Fruit fly (Drosophila melanogaster) whole organism, embryonic: ENCODE data around the gene CG31832.
A peak's percentile ranks its signal among the peaks of the same experiment; 100 is the strongest.

Experiments
- Ada2b ChIP-seq: fragments of 200-800 bp; sonication (Bioruptor generic); IDR thresholded peaks from 2 replicates; pipeline ENCODE4 v1.3.6; 2022; ENCODE audit warnings: missing biosample characterization, missing genetic modification characterization
- CG12155 ChIP-seq: fragments of 200-800 bp; sonication (Bioruptor generic); optimal IDR thresholded peaks from 3 replicates; lab custom pipeline; 2016; ENCODE audit warnings: missing biosample characterization, missing genetic modification characterization
- CG12219 ChIP-seq: fragments of 200-800 bp; sonication (Bioruptor generic); optimal IDR thresholded peaks from 3 replicates; lab custom pipeline; 2018; ENCODE audit warnings: missing biosample characterization, mild to moderate bottlenecking, missing genetic modification characterization
- CG14050 ChIP-seq: fragments of 200-800 bp; sonication (Bioruptor generic); IDR thresholded peaks from 3 replicates; pipeline ENCODE4 v1.3.6; 2022; ENCODE audit warnings: missing biosample characterization, missing genetic modification characterization
- CG1603 ChIP-seq: fragments of 200-800 bp; sonication (Bioruptor generic); optimal IDR thresholded peaks from 2 replicates; lab custom pipeline; 2019; ENCODE audit warnings: missing biosample characterization, mild to moderate bottlenecking, missing genetic modification characterization, moderate library complexity
- CG1647 ChIP-seq: fragments of 200-800 bp; sonication (Bioruptor generic); optimal IDR thresholded peaks from 3 replicates; lab custom pipeline; 2016; ENCODE audit warnings: missing biosample characterization, missing genetic modification characterization
- CG16779 ChIP-seq: fragments of 200-800 bp; sonication (Bioruptor generic); IDR thresholded peaks from 2 replicates; pipeline ENCODE4 v1.3.6; 2022; ENCODE audit warnings: missing biosample characterization, missing genetic modification characterization
- CG16813 ChIP-seq: fragments of 200-800 bp; sonication (Bioruptor generic); IDR thresholded peaks from 3 replicates; pipeline ENCODE4 v1.3.6; 2022; ENCODE audit warnings: missing biosample characterization, missing genetic modification characterization; ENCODE audit not compliant: partially characterized antibody
- CG34224 ChIP-seq: fragments of 200-800 bp; sonication (Bioruptor generic); IDR thresholded peaks from 3 replicates; pipeline ENCODE4 v1.3.6; 2022; ENCODE audit warnings: missing biosample characterization, missing genetic modification characterization; ENCODE audit not compliant: partially characterized antibody
- CG34376 ChIP-seq: fragments of 200-800 bp; sonication (Bioruptor generic); optimal IDR thresholded peaks from 2 replicates; lab custom pipeline; 2018; ENCODE audit warnings: missing biosample characterization, mild to moderate bottlenecking, missing genetic modification characterization
- CG4424 ChIP-seq: fragments of 200-800 bp; sonication (Bioruptor generic); optimal IDR thresholded peaks from 3 replicates; lab custom pipeline; 2016; ENCODE audit warnings: missing biosample characterization, missing genetic modification characterization
- CG6654 ChIP-seq: fragments of 200-800 bp; sonication (Bioruptor generic); optimal IDR thresholded peaks from 2 replicates; lab custom pipeline; 2017; ENCODE audit warnings: missing biosample characterization, mild to moderate bottlenecking, missing genetic modification characterization
- CG7786 ChIP-seq: fragments of 200-800 bp; sonication (Bioruptor generic); optimal IDR thresholded peaks from 2 replicates; lab custom pipeline; 2016; ENCODE audit warnings: missing biosample characterization, missing genetic modification characterization
- CG7987 ChIP-seq: fragments of 200-800 bp; sonication (Bioruptor generic); optimal IDR thresholded peaks from 2 replicates; lab custom pipeline; 2018; ENCODE audit warnings: missing biosample characterization, mild to moderate bottlenecking, missing genetic modification characterization, moderate library complexity
- CG8290 ChIP-seq, 3 experiments: fragments of 200-800 bp; sonication (Bioruptor generic); optimal IDR thresholded peaks; 2 replicates each; lab custom pipeline; 2016 to 2019; ENCODE audit warnings: missing biosample characterization in 3 of 3, missing genetic modification characterization in 3 of 3, mild to moderate bottlenecking in 2 of 3, moderate library complexity in 1 of 3
- CG8924 ChIP-seq: fragments of 200-800 bp; optimal IDR thresholded peaks from 3 replicates; lab custom pipeline; 2019; ENCODE audit warnings: missing biosample characterization, mild to moderate bottlenecking, missing genetic modification characterization, moderate library complexity
- Deaf1 ChIP-seq: fragments of 200-800 bp; optimal IDR thresholded peaks from 3 replicates; lab custom pipeline; 2019; ENCODE audit warnings: missing biosample characterization, mild to moderate bottlenecking, missing genetic modification characterization, moderate library complexity
- Dfd ChIP-seq, 2 experiments: fragments of >200 bp; optimal IDR thresholded peaks; 2 replicates each; lab custom pipeline; 2017; ENCODE audit warnings: missing biosample characterization in 2 of 2, missing genetic modification characterization in 2 of 2
- Doc3 ChIP-seq: fragments of 200-800 bp; sonication (Bioruptor generic); IDR thresholded peaks from 3 replicates; pipeline ENCODE4 v1.3.6; 2022; ENCODE audit warnings: missing biosample characterization, missing genetic modification characterization; ENCODE audit not compliant: partially characterized antibody
- Ets65A ChIP-seq: fragments of 200-800 bp; sonication (Bioruptor generic); peaks from one replicate; lab custom pipeline; 2016; ENCODE audit warnings: missing biosample characterization, missing genetic modification characterization
- Hmr ChIP-seq: fragments of 200-800 bp; sonication (Bioruptor generic); optimal IDR thresholded peaks from 3 replicates; lab custom pipeline; 2017; ENCODE audit warnings: mild to moderate bottlenecking, missing biosample characterization, missing genetic modification reagents, missing genetic modification characterization
- Hr3 ChIP-seq: fragments of 200-800 bp; sonication (Bioruptor generic); optimal IDR thresholded peaks from 3 replicates; lab custom pipeline; 2016; ENCODE audit warnings: missing biosample characterization, missing genetic modification characterization
- Hr51 ChIP-seq, 2 experiments: fragments of 200-800 bp; sonication (Bioruptor generic); optimal IDR thresholded peaks; 2 replicates in 1 of 2; 3 replicates in 1 of 2; lab custom pipeline; 2016 to 2018; ENCODE audit warnings: missing biosample characterization in 2 of 2, missing genetic modification characterization in 2 of 2, mild to moderate bottlenecking in 1 of 2, moderate library complexity in 1 of 2
- Hr78 ChIP-seq, 2 experiments: fragments of 200-800 bp in 1 of 2; fragments of >200 bp in 1 of 2; sonication (Bioruptor generic) in 1 of 2; optimal IDR thresholded peaks; 2 replicates each; lab custom pipeline; 2017 to 2019; ENCODE audit warnings: missing biosample characterization in 2 of 2, missing genetic modification characterization in 2 of 2, mild to moderate bottlenecking in 1 of 2, moderate library complexity in 1 of 2
- Jarid2 ChIP-seq: fragments of 200-800 bp; sonication (Bioruptor generic); optimal IDR thresholded peaks from 3 replicates; lab custom pipeline; 2017; ENCODE audit warnings: mild to moderate bottlenecking, missing biosample characterization, missing genetic modification reagents, missing genetic modification characterization
- Max ChIP-seq: fragments of 200-800 bp; sonication (Bioruptor generic); optimal IDR thresholded peaks from 2 replicates; lab custom pipeline; 2016; ENCODE audit warnings: missing biosample characterization, mild to moderate bottlenecking, missing genetic modification characterization
- Mes4 ChIP-seq: fragments of 200-800 bp; sonication (Bioruptor generic); optimal IDR thresholded peaks from 2 replicates; lab custom pipeline; 2016; ENCODE audit warnings: missing biosample characterization, missing genetic modification characterization
- Mrtf ChIP-seq: fragments of 200-800 bp; sonication (Bioruptor generic); IDR thresholded peaks from 3 replicates; pipeline ENCODE4 v1.3.6; 2022; ENCODE audit warnings: missing biosample characterization, missing genetic modification characterization
- Oli ChIP-seq: fragments of 200-800 bp; sonication (Bioruptor generic); optimal IDR thresholded peaks from 2 replicates; lab custom pipeline; 2018; ENCODE audit warnings: missing biosample characterization, mild to moderate bottlenecking, missing genetic modification characterization, moderate library complexity
- Sin3A ChIP-seq: fragments of >200 bp; optimal IDR thresholded peaks from 2 replicates; lab custom pipeline; 2018
- Six4 ChIP-seq: fragments of 200-800 bp; sonication (Bioruptor generic); optimal IDR thresholded peaks from 2 replicates; lab custom pipeline; 2016; ENCODE audit warnings: missing biosample characterization, missing genetic modification characterization
- Vsx1 ChIP-seq: fragments of 200-800 bp; sonication (Bioruptor generic); optimal IDR thresholded peaks from 2 replicates; lab custom pipeline; 2017; ENCODE audit warnings: missing biosample characterization, mild to moderate bottlenecking, missing genetic modification characterization, missing genetic modification reagents
- bigmax ChIP-seq: fragments of 200-800 bp; sonication (Bioruptor generic); optimal IDR thresholded peaks from 2 replicates; lab custom pipeline; 2018; ENCODE audit warnings: missing biosample characterization, mild to moderate bottlenecking, missing genetic modification characterization
- cato ChIP-seq: fragments of 200-800 bp; sonication (Bioruptor generic); optimal IDR thresholded peaks from 2 replicates; lab custom pipeline; 2016; ENCODE audit warnings: missing biosample characterization, missing genetic modification characterization, borderline replicate concordance
- chif ChIP-seq, 2 experiments: fragments of 200-800 bp; sonication (Bioruptor generic); optimal IDR thresholded peaks; 3 replicates each; lab custom pipeline; 2016; ENCODE audit warnings: missing biosample characterization in 2 of 2, missing genetic modification characterization in 2 of 2
- ci ChIP-seq: fragments of 200-800 bp; sonication (Bioruptor generic); IDR thresholded peaks from 3 replicates; pipeline ENCODE4 v1.3.6; 2022; ENCODE audit warnings: missing biosample characterization, missing genetic modification characterization
- danr ChIP-seq: fragments of 200-800 bp; sonication (Bioruptor generic); IDR thresholded peaks from 2 replicates; pipeline ENCODE4 v1.3.6; 2022; ENCODE audit warnings: missing biosample characterization, missing genetic modification characterization
- dmrt99B ChIP-seq: fragments of 200-800 bp; sonication (Bioruptor generic); optimal IDR thresholded peaks from 2 replicates; lab custom pipeline; 2018; ENCODE audit warnings: missing biosample characterization, mild to moderate bottlenecking, missing genetic modification characterization, moderate library complexity
- fru ChIP-seq: fragments of >200 bp; optimal IDR thresholded peaks from 2 replicates; lab custom pipeline; 2017
- gsb-n ChIP-seq: fragments of 200-800 bp; sonication (Bioruptor generic); optimal IDR thresholded peaks from 3 replicates; lab custom pipeline; 2018; ENCODE audit warnings: missing biosample characterization, mild to moderate bottlenecking, missing genetic modification characterization
- gt ChIP-seq: fragments of 200-800 bp; sonication (Bioruptor generic); IDR thresholded peaks from 2 replicates; pipeline ENCODE4 v1.3.6; 2022; ENCODE audit warnings: missing biosample characterization, missing genetic modification characterization
- lmd ChIP-seq: fragments of 200-800 bp; sonication (Bioruptor generic); IDR thresholded peaks from 2 replicates; pipeline ENCODE4 v1.3.6; 2022; ENCODE audit warnings: missing biosample characterization, missing genetic modification characterization
- nau ChIP-seq: fragments of 200-800 bp; sonication (Bioruptor generic); optimal IDR thresholded peaks from 3 replicates; lab custom pipeline; 2017; ENCODE audit warnings: missing biosample characterization, mild to moderate bottlenecking, missing genetic modification characterization, missing genetic modification reagents
- org-1 ChIP-seq: fragments of 200-800 bp; sonication (Bioruptor generic); optimal IDR thresholded peaks from 2 replicates; lab custom pipeline; 2017; ENCODE audit warnings: missing biosample characterization, missing genetic modification characterization
- pb ChIP-seq: fragments of 200-800 bp; sonication (Bioruptor generic); optimal IDR thresholded peaks from 3 replicates; lab custom pipeline; 2016; ENCODE audit warnings: missing biosample characterization, missing genetic modification characterization
- pita ChIP-seq: fragments of 200-800 bp; sonication (Bioruptor generic); optimal IDR thresholded peaks from 2 replicates; lab custom pipeline; 2017; ENCODE audit warnings: missing biosample characterization, mild to moderate bottlenecking, missing genetic modification characterization
- pum ChIP-seq: fragments of 200-800 bp; sonication (Bioruptor generic); optimal IDR thresholded peaks from 2 replicates; lab custom pipeline; 2016; ENCODE audit warnings: missing biosample characterization, missing genetic modification characterization
- rib ChIP-seq: fragments of 200-800 bp; sonication (Bioruptor generic); IDR thresholded peaks from 2 replicates; pipeline ENCODE4 v1.3.6; 2022; ENCODE audit warnings: missing biosample characterization, missing genetic modification characterization
- slbo ChIP-seq: fragments of 200-800 bp; sonication (Bioruptor generic); IDR thresholded peaks from 2 replicates; pipeline ENCODE4 v1.3.6; 2022; ENCODE audit warnings: missing biosample characterization, missing genetic modification characterization
- stwl ChIP-seq: fragments of 200-800 bp; sonication (Bioruptor generic); optimal IDR thresholded peaks from 3 replicates; lab custom pipeline; 2018; ENCODE audit warnings: missing biosample characterization, mild to moderate bottlenecking, missing genetic modification characterization, moderate library complexity
- zen2 ChIP-seq: fragments of 200-800 bp; sonication (Bioruptor generic); IDR thresholded peaks from 3 replicates; pipeline ENCODE4 v1.3.6; 2022; ENCODE audit warnings: missing biosample characterization, missing genetic modification characterization; ENCODE audit not compliant: partially characterized antibody

CG31832 gene

DNA sequence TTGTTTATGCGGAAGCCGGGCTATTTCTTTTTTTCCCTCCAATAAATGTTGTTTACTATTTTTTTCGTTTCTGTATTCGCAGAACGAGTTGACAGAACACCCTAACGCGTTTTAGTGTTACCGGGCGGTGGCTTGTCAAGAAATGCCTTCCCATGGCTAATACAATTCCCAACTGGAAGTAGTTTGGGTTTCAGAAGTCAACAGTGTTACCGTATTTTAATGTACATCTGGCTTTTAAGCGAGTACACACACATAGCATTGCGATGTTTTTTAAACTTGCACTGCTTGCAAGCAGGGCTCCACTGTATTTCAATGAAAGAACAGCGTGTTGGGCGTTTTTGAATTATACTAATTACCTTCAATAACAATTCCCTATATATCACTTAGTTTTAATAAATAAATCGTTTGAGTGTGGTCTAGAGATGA is 29.0 kb upstream of the CG31832 start, which contains the start of gene TfIIS (continued):
- TF ChIP-seq pb (GFP tag; lab: Kevin White, UChicago) (no peak), Dfd (GFP tag; optimal IDR thresholded peaks at IDR 0.05; lab: Kevin White, UChicago) (no peak), Six4 (GFP tag; lab: Kevin White, UChicago) (no peak), Hr3 (GFP tag; lab: Kevin White, UChicago) (no peak), Vsx1 (GFP tag; lab: Kevin White, UChicago) (peak; percentile 84), CG1647 (GFP tag; lab: Kevin White, UChicago) (no peak), Doc3 (GFP tag; lab: Robert Waterston, UW) (no peak), CG8290 (GFP tag; optimal IDR thresholded peaks at IDR 0.05; lab: Kevin White, UChicago) (peak; percentile 94), CG8290 (tag; optimal IDR thresholded peaks at IDR 0.05; lab: Kevin White, UChicago) (peak; percentile 70 to 92), CG1603 (tag; lab: Kevin White, UChicago) (peak; percentile 88), Sin3A (lab: Kevin White, UChicago) (peak; percentile 74), dmrt99B (tag; lab: Kevin White, UChicago) (no peak), gt (GFP tag; lab: Robert Waterston, UW) (no peak), zen2 (GFP tag; lab: Robert Waterston, UW) (no peak), Hmr (GFP tag; lab: Kevin White, UChicago) (peak; percentile 74), gsb-n (no peak), rib (GFP tag; lab: Robert Waterston, UW) (0 out of 2 replicates have a peak, but pooled peaks have one; percentile 5), Max (GFP tag; lab: Kevin White, UChicago) (no peak), CG7786 (GFP tag; lab: Kevin White, UChicago) (peak; percentile 18), CG12219 (GFP tag; lab: Kevin White, UChicago) (no peak), lmd (GFP tag; lab: Robert Waterston, UW) (peak; percentile 7; the same call in 1 of the 2 replicates), Ada2b (GFP tag; lab: Robert Waterston, UW) (no peak), CG7987 (no peak), CG16779 (GFP tag; lab: Robert Waterston, UW) (no peak), CG16813 (GFP tag; lab: Robert Waterston, UW) (peak; percentile 51; the same call in 2 of the 3 replicates), fru (lab: Kevin White, UChicago) (no peak), Hr78 (GFP tag; optimal IDR thresholded peaks at IDR 0.05; lab: Kevin White, UChicago) (no peak), CG6654 (no peak), Mes4 (GFP tag; lab: Kevin White, UChicago) (no peak), ci (GFP tag; lab: Robert Waterston, UW) (peak; percentile 57; the same call in 1 of the 3 replicates), Oli (tag; lab: Kevin White, UChicago) (no peak), pum (GFP tag; lab: Kevin White, UChicago) (no peak), Ets65A (peak; percentile 88), danr (GFP tag; lab: Robert Waterston, UW) (no peak), chif (GFP tag; optimal IDR thresholded peaks at IDR 0.05; lab: Kevin White, UChicago) (no peak), Jarid2 (GFP tag; lab: Kevin White, UChicago) (no peak), CG34224 (GFP tag; lab: Robert Waterston, UW) (no peak), org-1 (no peak), Hr51 (GFP tag; optimal IDR thresholded peaks at IDR 0.05; lab: Kevin White, UChicago) (peak; percentile 37 to 45), Deaf1 (tag; lab: Kevin White, UChicago) (no peak), nau (GFP tag; lab: Kevin White, UChicago) (no peak), pita (GFP tag; lab: Kevin White, UChicago) (peak; percentile 86), Mrtf (GFP tag; lab: Robert Waterston, UW) (no peak), CG4424 (GFP tag; lab: Kevin White, UChicago) (no peak), stwl (tag; lab: Kevin White, UChicago) (peak; percentile 96), slbo (GFP tag; lab: Robert Waterston, UW) (peak; percentile 29; the same call in 1 of the 2 replicates), CG34376 (no peak), CG14050 (GFP tag; lab: Robert Waterston, UW) (no peak), bigmax (GFP tag; lab: Kevin White, UChicago) (peak; percentile 53), cato (GFP tag; lab: Kevin White, UChicago) (no peak), CG8924 (tag; lab: Kevin White, UChicago) (no peak), CG12155 (GFP tag; lab: Kevin White, UChicago) (peak; percentile 69)
